Fruit fly (Drosophila melanogaster): Measurements from ENCODE around the gene CG10859.

Gene CG10859

dm6 chr2L:13370762-13371161, 27.7 kb downstream of the CG10859 start, which contains the start of gene ND-B22 (continued):
- TF ChIP-seq fd64A (GFP tag; optimal IDR thresholded peaks at IDR 0.05) (no peak), CG8944 (GFP tag; optimal IDR thresholded peaks at IDR 0.05) (no peak), CG13624 (GFP tag; optimal IDR thresholded peaks at IDR 0.05) (peak; percentile 17), CG11247 (GFP tag; IDR thresholded peaks at IDR 0.05) (peak; percentile 36; the same call in 1 of the 2 replicates), CG4360 (GFP tag; IDR thresholded peaks at IDR 0.05) (peak; percentile 97), CG13123 (GFP tag; optimal IDR thresholded peaks at IDR 0.05) (no peak), CG18476 (GFP tag; optimal IDR thresholded peaks at IDR 0.05) (peak; percentile 1), fd96Cb (tag; optimal IDR thresholded peaks at IDR 0.05) (no peak), Bdp1 (GFP tag; optimal IDR thresholded peaks at IDR 0.05) (peak; percentile 66), jumu (GFP tag; optimal IDR thresholded peaks at IDR 0.05) (no peak), Xbp1 (GFP tag; optimal IDR thresholded peaks at IDR 0.05) (peak; percentile 55), grau (tag; optimal IDR thresholded peaks at IDR 0.05) (peak; percentile 43), odd (GFP tag; optimal IDR thresholded peaks at IDR 0.05) (peak; percentile 32), CG32532 (GFP tag; IDR thresholded peaks at IDR 0.05) (peak; percentile 57), CG17186 (GFP tag; optimal IDR thresholded peaks at IDR 0.05) (no peak), Spps (tag; optimal IDR thresholded peaks at IDR 0.05) (no peak), CG9932 (GFP tag; IDR thresholded peaks at IDR 0.05) (peak; percentile 70), disco-r (GFP tag; optimal IDR thresholded peaks at IDR 0.05) (no peak), CG10209 (GFP tag; optimal IDR thresholded peaks at IDR 0.05) (peak; percentile 33), CG5180 (GFP tag; optimal IDR thresholded peaks at IDR 0.05) (no peak), trem (tag; optimal IDR thresholded peaks at IDR 0.05) (peak; percentile 39), Awh (GFP tag; IDR thresholded peaks at IDR 0.05) (no peak), Lhr (GFP tag; optimal IDR thresholded peaks at IDR 0.05) (peak; percentile 34), ci (GFP tag; IDR thresholded peaks at IDR 0.05) (peak; percentile 66), Nf-YB (GFP tag; optimal IDR thresholded peaks at IDR 0.05) (no peak), ara (GFP tag; IDR thresholded peaks at IDR 0.05) (peak; percentile 35; the same call in 1 of the 2 replicates), lbe (GFP tag; optimal IDR thresholded peaks at IDR 0.05) (peak; percentile 56), CG8089 (GFP tag; optimal IDR thresholded peaks at IDR 0.05) (no peak), HHEX (GFP tag; optimal IDR thresholded peaks at IDR 0.05) (peak; percentile 47), mam (GFP tag; optimal IDR thresholded peaks at IDR 0.05) (peak; percentile 58), CG31224 (GFP tag; IDR thresholded peaks at IDR 0.05) (no peak), lola (GFP tag; optimal IDR thresholded peaks at IDR 0.05) (no peak), slp2 (GFP tag; optimal IDR thresholded peaks at IDR 0.05) (no peak), CG13296 (GFP tag; optimal IDR thresholded peaks at IDR 0.05) (peak; percentile 36), Dp (GFP tag; optimal IDR thresholded peaks at IDR 0.05) (peak; percentile 88), CG4730 (GFP tag; IDR thresholded peaks at IDR 0.05) (no peak), row (GFP tag; IDR thresholded peaks at IDR 0.05) (peak; percentile 31; the same call in 1 of the 3 replicates), CG7372 (GFP tag; IDR thresholded peaks at IDR 0.05) (no peak), Hr3 (GFP tag; optimal IDR thresholded peaks at IDR 0.05) (peak; percentile 3), CG11695 (GFP tag; IDR thresholded peaks at IDR 0.05) (no peak), ems (GFP tag; optimal IDR thresholded peaks at IDR 0.05) (peak; percentile 26), hb (GFP tag; IDR thresholded peaks at IDR 0.05; ENCODE audit: partially characterized antibody) (0 out of 3 replicates have a peak, but pooled peaks have one; percentile 28), CG15269 (tag; optimal IDR thresholded peaks at IDR 0.05) (peak; percentile 30), CG8388 (GFP tag; optimal IDR thresholded peaks at IDR 0.05) (no peak), CG7839 (tag; optimal IDR thresholded peaks at IDR 0.05) (peak; percentile 41), Trl (optimal IDR thresholded peaks at IDR 0.05) (no peak), Trl (GFP tag; optimal IDR thresholded peaks at IDR 0.05) (peak; percentile 31), insv (GFP tag; optimal IDR thresholded peaks at IDR 0.05) (no peak), vvl (GFP tag; IDR thresholded peaks at IDR 0.05) (peak; percentile 83), zen (tag; optimal IDR thresholded peaks at IDR 0.05) (peak; percentile 12), corto (GFP tag; optimal IDR thresholded peaks at IDR 0.05) (no peak)

Data from whole organism, embryonic.